Worm (Caenorhabditis elegans) whole organism, L3 larva: Measurements from ENCODE around the gene C07E3.9.

Experiments used
- aly-2 ChIP-seq: fragments of 150-350 bp; optimal IDR thresholded peaks from 2 replicates; lab custom pipeline; 2014; ENCODE audit warnings: missing biosample characterization, missing genetic modification characterization
- ama-1 ChIP-seq: fragments of 150-350 bp; optimal IDR thresholded peaks from 2 replicates; lab custom pipeline; 2018
- ceh-16 ChIP-seq: sonication (generic microtip); optimal IDR thresholded peaks from 2 replicates; lab custom pipeline; 2017; ENCODE audit warnings: missing biosample characterization, missing genetic modification characterization
- ceh-28 ChIP-seq: fragments of 150-350 bp; optimal IDR thresholded peaks from 2 replicates; lab custom pipeline; 2014; ENCODE audit warnings: missing biosample characterization, missing genetic modification reagents, missing genetic modification characterization
- egl-27 ChIP-seq: sonication (generic microtip); optimal IDR thresholded peaks from 4 replicates; lab custom pipeline; 2017; ENCODE audit warnings: missing biosample characterization, missing genetic modification reagents, missing genetic modification characterization
- egl-5 ChIP-seq: fragments of 150-350 bp; optimal IDR thresholded peaks from 2 replicates; lab custom pipeline; 2017; ENCODE audit warnings: missing biosample characterization, missing genetic modification reagents, missing genetic modification characterization, inconsistent platforms
- elt-2 ChIP-seq: sonication (generic microtip); optimal IDR thresholded peaks from 2 replicates; lab custom pipeline; 2016; ENCODE audit warnings: missing genetic modification reagents, mild to moderate bottlenecking, missing genetic modification characterization, missing compliant biosample characterization
- elt-3 ChIP-seq, 3 experiments: fragments of 150-350 bp in 1 of 3; sonication (generic microtip) in 2 of 3; optimal IDR thresholded peaks; 2 replicates in 2 of 3; 4 replicates in 1 of 3; lab custom pipeline; 2014 to 2017; ENCODE audit warnings: missing biosample characterization in 3 of 3, missing genetic modification characterization in 3 of 3
- eor-1 ChIP-seq, 2 experiments: fragments of 150-350 bp; optimal IDR thresholded peaks; 2 replicates each; lab custom pipeline; 2014 to 2018; ENCODE audit warnings: missing biosample characterization in 2 of 2, missing genetic modification characterization in 2 of 2
- fkh-10 ChIP-seq: sonication (generic microtip); optimal IDR thresholded peaks from 2 replicates; lab custom pipeline; 2017; ENCODE audit warnings: missing biosample characterization, missing genetic modification reagents, missing genetic modification characterization
- fkh-2 ChIP-seq: fragments of 150-350 bp; optimal IDR thresholded peaks from 2 replicates; lab custom pipeline; 2014; ENCODE audit warnings: missing biosample characterization, missing genetic modification reagents, missing genetic modification characterization
- fos-1 ChIP-seq: fragments of 150-350 bp; optimal IDR thresholded peaks from 2 replicates; lab custom pipeline; 2014; ENCODE audit warnings: missing biosample characterization, missing genetic modification characterization
- hmg-11 ChIP-seq: sonication (generic microtip); optimal IDR thresholded peaks from 2 replicates; lab custom pipeline; 2016; ENCODE audit warnings: missing genetic modification characterization, missing compliant biosample characterization
- jun-1 ChIP-seq: fragments of 150-350 bp; optimal IDR thresholded peaks from 2 replicates; lab custom pipeline; 2014; ENCODE audit warnings: missing biosample characterization, missing genetic modification reagents, missing genetic modification characterization
- lin-15B ChIP-seq: fragments of 150-350 bp; optimal IDR thresholded peaks from 2 replicates; lab custom pipeline; 2014; ENCODE audit warnings: missing biosample characterization, missing genetic modification characterization
- lin-39 ChIP-seq: fragments of 150-350 bp; optimal IDR thresholded peaks from 2 replicates; lab custom pipeline; 2018; ENCODE audit warnings: missing biosample characterization, missing genetic modification reagents, missing genetic modification characterization
- mdl-1 ChIP-seq: fragments of 150-350 bp; optimal IDR thresholded peaks from 2 replicates; lab custom pipeline; 2014; ENCODE audit warnings: missing biosample characterization, missing genetic modification characterization
- mml-1 ChIP-seq: fragments of 150-350 bp; sonication (generic microtip); optimal IDR thresholded peaks from 3 replicates; lab custom pipeline; 2014; ENCODE audit warnings: missing biosample characterization, missing genetic modification characterization
- nfya-1 ChIP-seq: sonication (generic microtip); optimal IDR thresholded peaks from 2 replicates; lab custom pipeline; 2017; ENCODE audit warnings: missing genetic modification characterization, mild to moderate bottlenecking, missing compliant biosample characterization, antibody characterized with exemption, moderate library complexity; ENCODE audit not compliant: insufficient read depth
- nhr-23 ChIP-seq: fragments of 150-350 bp; optimal IDR thresholded peaks from 2 replicates; lab custom pipeline; 2014; ENCODE audit warnings: missing biosample characterization, missing genetic modification reagents, missing genetic modification characterization
- nhr-25 ChIP-seq: sonication (generic microtip); optimal IDR thresholded peaks from 2 replicates; lab custom pipeline; 2017; ENCODE audit warnings: missing biosample characterization, missing genetic modification characterization
- nhr-28 ChIP-seq: fragments of 150-350 bp; optimal IDR thresholded peaks from 2 replicates; lab custom pipeline; 2014; ENCODE audit warnings: missing biosample characterization, missing genetic modification characterization
- nhr-43 ChIP-seq: sonication (generic microtip); optimal IDR thresholded peaks from 2 replicates; lab custom pipeline; 2016; ENCODE audit warnings: mild to moderate bottlenecking, missing genetic modification characterization, missing compliant biosample characterization; ENCODE audit not compliant: poor library complexity, severe bottlenecking
- nhr-67 ChIP-seq: fragments of 150-350 bp; optimal IDR thresholded peaks from 2 replicates; lab custom pipeline; 2014; ENCODE audit warnings: missing biosample characterization, missing genetic modification characterization
- pha-4 ChIP-seq: fragments of 150-350 bp; optimal IDR thresholded peaks from 2 replicates; lab custom pipeline; 2014; ENCODE audit warnings: missing biosample characterization, missing genetic modification reagents, missing genetic modification characterization
- pqm-1 ChIP-seq: fragments of 150-350 bp; optimal IDR thresholded peaks from 2 replicates; lab custom pipeline; 2017; ENCODE audit warnings: missing biosample characterization, missing genetic modification characterization, inconsistent platforms
- sea-2 ChIP-seq: fragments of 150-350 bp; sonication (generic microtip); optimal IDR thresholded peaks from 4 replicates; lab custom pipeline; 2014; ENCODE audit warnings: missing biosample characterization, missing genetic modification reagents, missing genetic modification characterization
- skn-1 ChIP-seq: fragments of 150-350 bp; optimal IDR thresholded peaks from 2 replicates; lab custom pipeline; 2014; ENCODE audit warnings: missing biosample characterization, missing genetic modification characterization
- snpc-4 ChIP-seq: fragments of 150-350 bp; optimal IDR thresholded peaks from 2 replicates; lab custom pipeline; 2014; ENCODE audit warnings: missing biosample characterization, missing genetic modification characterization
- unc-39 ChIP-seq: sonication (generic microtip); optimal IDR thresholded peaks from 4 replicates; lab custom pipeline; 2017; ENCODE audit warnings: missing biosample characterization, missing genetic modification characterization
- zag-1 ChIP-seq: fragments of 150-350 bp; optimal IDR thresholded peaks from 2 replicates; lab custom pipeline; 2014; ENCODE audit warnings: missing biosample characterization, missing genetic modification characterization
- ztf-4 ChIP-seq: fragments of 150-350 bp; optimal IDR thresholded peaks from 2 replicates; lab custom pipeline; 2014; ENCODE audit warnings: missing biosample characterization, missing genetic modification characterization

Gene C07E3.9

ce11 chrII:10390854-10391253 is 40.3 kb downstream of the C07E3.9 start, which contains the start of the genes T09F3.2 and T09F3.7:
T09F3.2 (plus strand) TSS chrII:10391154.
T09F3.7 (plus strand) TSS chrII:10391168.
- TF ChIP-seq ama-1, result peak; percentile 4
- no peak for TF ChIP-seq egl-27 (tag; lab: Kevin White, UChicago)

ce11 chrII:10393282-10394179 is 43.0 kb downstream of the C07E3.9 start, which contains the start of gene gpd-1:
gpd-1 (plus strand) TSS chrII:10394129.
- no peak for TF ChIP-seq mml-1 (tag; lab: Kevin White, UChicago)
- no peak for TF ChIP-seq sea-2
- no peak for TF ChIP-seq pha-4
- TF ChIP-seq eor-1 (tag; optimal IDR thresholded peaks at IDR 0.05; lab: Kevin White, UChicago), result no peak
- TF ChIP-seq nhr-28 (tag; lab: Kevin White, UChicago), result no peak
- no peak for TF ChIP-seq fos-1 (tag; lab: Kevin White, UChicago)
- TF ChIP-seq fkh-10 (GFP tag; lab: Kevin White, UChicago), result no peak
- TF ChIP-seq unc-39 (tag; lab: Kevin White, UChicago), result no peak
- TF ChIP-seq jun-1 (tag; lab: Kevin White, UChicago), result no peak
- no peak for TF ChIP-seq elt-2 (tag; lab: Kevin White, UChicago)
- TF ChIP-seq nhr-67 (tag; lab: Kevin White, UChicago), result no peak
- TF ChIP-seq zag-1 (tag; lab: Kevin White, UChicago), result no peak
- no peak for TF ChIP-seq aly-2
- no peak for TF ChIP-seq ceh-28
- no peak for TF ChIP-seq pqm-1 (tag; lab: Kevin White, UChicago)
- no peak for TF ChIP-seq hmg-11 (tag; lab: Kevin White, UChicago)
- no peak for TF ChIP-seq nfya-1 (tag; lab: Kevin White, UChicago)

ce11 chrII:10395303-10395757 is 44.8 kb downstream of the C07E3.9 start, which contains the start of gene T09F3.4:
T09F3.4 (plus strand) TSS chrII:10395707.
- peak; percentile 69 for TF ChIP-seq nfya-1 (tag; lab: Kevin White, UChicago)
- TF ChIP-seq hmg-11 (tag; lab: Kevin White, UChicago), result peak; percentile 35
- no peak for TF ChIP-seq nhr-28 (tag; lab: Kevin White, UChicago)
- TF ChIP-seq egl-5 (tag; lab: Kevin White, UChicago), result no peak
- TF ChIP-seq mml-1 (tag; lab: Kevin White, UChicago), result no peak
- TF ChIP-seq nhr-23, result peak; percentile 58
- TF ChIP-seq pqm-1 (tag; lab: Kevin White, UChicago), result peak; percentile 2
- TF ChIP-seq snpc-4, result peak; percentile 70
- TF ChIP-seq pha-4, result peak; percentile 70
- TF ChIP-seq nhr-43 (tag; lab: Kevin White, UChicago), result peak; percentile 68
- peak; percentile 25 for TF ChIP-seq elt-2 (tag; lab: Kevin White, UChicago)
- peak; percentile 52 for TF ChIP-seq lin-15B

- no peak for TF ChIP-seq mdl-1 (tag; lab: Kevin White, UChicago)
- no peak for TF ChIP-seq egl-27 (tag; lab: Kevin White, UChicago)
- no peak for TF ChIP-seq snpc-4
- no peak for TF ChIP-seq ceh-28
- TF ChIP-seq fkh-2 (tag; lab: Kevin White, UChicago), result no peak
- no peak for TF ChIP-seq nhr-25 (tag; lab: Kevin White, UChicago)
- TF ChIP-seq ceh-16 (tag; lab: Kevin White, UChicago), result no peak
- TF ChIP-seq unc-39 (tag; lab: Kevin White, UChicago), result no peak
- no peak for TF ChIP-seq mml-1 (tag; lab: Kevin White, UChicago)
- TF ChIP-seq nhr-28 (tag; lab: Kevin White, UChicago), result no peak
- TF ChIP-seq skn-1 (tag; lab: Kevin White, UChicago), result no peak
- no peak for TF ChIP-seq pqm-1 (tag; lab: Kevin White, UChicago)
- TF ChIP-seq ama-1, result no peak
- no peak for TF ChIP-seq jun-1 (tag; lab: Kevin White, UChicago)
- no peak for TF ChIP-seq elt-3 (tag; optimal IDR thresholded peaks at IDR 0.05; lab: Kevin White, UChicago)
- no peak for TF ChIP-seq ztf-4 (tag; lab: Kevin White, UChicago)
- no peak for TF ChIP-seq lin-39 (tag; lab: Kevin White, UChicago)
- no peak for TF ChIP-seq nhr-67 (tag; lab: Kevin White, UChicago)
- no peak for TF ChIP-seq elt-2 (tag; lab: Kevin White, UChicago)
- no peak for TF ChIP-seq nhr-23
These were observed 46.0 kb downstream of the C07E3.9 start, which contains the start of gene T09F3.5 for ce11 chrII:10396578-10396977. T09F3.5 (plus strand) TSS chrII:10396878.
